Worm (Caenorhabditis elegans) whole organism, L4/young adult: ENCODE results near the gene C39E9.7.

Source experiments
- W03F9.2 ChIP-seq: fragments of 150-350 bp; optimal IDR thresholded peaks from 2 replicates; lab custom pipeline; 2014; ENCODE audit warnings: missing biosample characterization, missing genetic modification characterization
- dao-5 ChIP-seq: sonication (generic microtip); optimal IDR thresholded peaks from 2 replicates; lab custom pipeline; 2016; ENCODE audit warnings: missing genotype, missing genetic modification characterization, moderate library complexity, missing compliant biosample characterization

- TF ChIP-seq dao-5 (tag; lab: Kevin White, UChicago), result no peak
- TF ChIP-seq W03F9.2 (tag; lab: Kevin White, UChicago), result no peak
Observed at ce11 chrIV:13026762-13027161, 49.8 kb downstream of the C39E9.7 start.
